Fruit fly (Drosophila melanogaster): Measurements from ENCODE around the gene CG18404.
A peak's percentile ranks its signal among the peaks of the same experiment; 100 is the strongest.

CG18404 gene

dm6 chr3R:30235253-30235652, 17.7 kb upstream of the CG18404 start (continued):
- TF ChIP-seq Lhr (GFP tag; optimal IDR thresholded peaks at IDR 0.05) (no peak), CG6254 (GFP tag; optimal IDR thresholded peaks at IDR 0.05) (peak; percentile 23), usp (GFP tag; optimal IDR thresholded peaks at IDR 0.05) (no peak), CG1647 (GFP tag; optimal IDR thresholded peaks at IDR 0.05) (no peak), pita (GFP tag; optimal IDR thresholded peaks at IDR 0.05) (no peak), CG12299 (tag; optimal IDR thresholded peaks at IDR 0.05) (no peak), Taf1 (GFP tag; IDR thresholded peaks at IDR 0.05) (no peak), Mad (GFP tag; optimal IDR thresholded peaks at IDR 0.05) (no peak), Doc3 (GFP tag; IDR thresholded peaks at IDR 0.05; ENCODE audit: partially characterized antibody) (no peak), gfzf (GFP tag; optimal IDR thresholded peaks at IDR 0.05) (no peak), CG18262 (tag; optimal IDR thresholded peaks at IDR 0.05) (peak; percentile 44), sug (tag; optimal IDR thresholded peaks at IDR 0.05) (no peak), CG2875 (GFP tag; optimal IDR thresholded peaks at IDR 0.05) (no peak), salm (tag; optimal IDR thresholded peaks at IDR 0.05) (no peak), sisA (GFP tag; IDR thresholded peaks at IDR 0.05) (peak; percentile 39; the same call in 1 of the 2 replicates), CG13424 (tag; optimal IDR thresholded peaks at IDR 0.05) (peak; percentile 60), CG14441 (GFP tag; IDR thresholded peaks at IDR 0.05) (peak; percentile 42), CG14014 (GFP tag; IDR thresholded peaks at IDR 0.05) (peak; percentile 23; the same call in 1 of the 2 replicates), BEAF-32 (GFP tag; optimal IDR thresholded peaks at IDR 0.05) (no peak), CG6791 (GFP tag; IDR thresholded peaks at IDR 0.05; ENCODE audit: partially characterized antibody) (no peak), CG8359 (GFP tag; optimal IDR thresholded peaks at IDR 0.05; ENCODE audit: borderline replicate concordance) (no peak), CG3847 (GFP tag; IDR thresholded peaks at IDR 0.05) (no peak), CG6272 (GFP tag; IDR thresholded peaks at IDR 0.05) (no peak), stc (GFP tag; IDR thresholded peaks at IDR 0.05) (no peak), Atf-2 (GFP tag; optimal IDR thresholded peaks at IDR 0.05) (no peak), NC2α (GFP tag; optimal IDR thresholded peaks at IDR 0.05) (no peak), CG8281 (tag; optimal IDR thresholded peaks at IDR 0.05) (no peak), CG5953 (GFP tag; IDR thresholded peaks at IDR 0.05) (no peak), sima (GFP tag; optimal IDR thresholded peaks at IDR 0.05) (no peak), br (optimal IDR thresholded peaks at IDR 0.05) (no peak), CG18764 (GFP tag; optimal IDR thresholded peaks at IDR 0.05) (no peak), CG13296 (GFP tag; optimal IDR thresholded peaks at IDR 0.05) (no peak), ap (GFP tag; IDR thresholded peaks at IDR 0.05) (no peak), YL-1 (GFP tag; optimal IDR thresholded peaks at IDR 0.05) (no peak), gsb (GFP tag; IDR thresholded peaks at IDR 0.05) (no peak), unpg (GFP tag; optimal IDR thresholded peaks at IDR 0.05) (peak; percentile 49), CG7372 (GFP tag; IDR thresholded peaks at IDR 0.05) (no peak), CG11696 (GFP tag; IDR thresholded peaks at IDR 0.05) (no peak), HLH3B (GFP tag; IDR thresholded peaks at IDR 0.05) (peak; percentile 57; the same call in 1 of the 2 replicates), odd (GFP tag; optimal IDR thresholded peaks at IDR 0.05) (no peak), Oli (tag; optimal IDR thresholded peaks at IDR 0.05) (peak; percentile 27), CG15601 (tag; optimal IDR thresholded peaks at IDR 0.05) (peak; percentile 30), wek (GFP tag; optimal IDR thresholded peaks at IDR 0.05) (no peak), Dad (GFP tag; optimal IDR thresholded peaks at IDR 0.05) (no peak), hb (GFP tag; IDR thresholded peaks at IDR 0.05; ENCODE audit: partially characterized antibody) (no peak), ci (GFP tag; IDR thresholded peaks at IDR 0.05) (peak; percentile 78; the same call in 2 of the 3 replicates), HmgD (GFP tag; optimal IDR thresholded peaks at IDR 0.05) (no peak), crol (GFP tag; IDR thresholded peaks at IDR 0.05) (no peak), croc (GFP tag; conservative IDR thresholded peaks at IDR 0.05) (no peak), CG15269 (tag; optimal IDR thresholded peaks at IDR 0.05) (peak; percentile 49), B-H2 (GFP tag; optimal IDR thresholded peaks at IDR 0.05) (no peak), CG18011 (GFP tag; optimal IDR thresholded peaks at IDR 0.05) (no peak)

Measured in whole organism, embryonic.